Worm (Caenorhabditis elegans): ENCODE data around the gene F10E9.4.

Gene F10E9.4

DNA sequence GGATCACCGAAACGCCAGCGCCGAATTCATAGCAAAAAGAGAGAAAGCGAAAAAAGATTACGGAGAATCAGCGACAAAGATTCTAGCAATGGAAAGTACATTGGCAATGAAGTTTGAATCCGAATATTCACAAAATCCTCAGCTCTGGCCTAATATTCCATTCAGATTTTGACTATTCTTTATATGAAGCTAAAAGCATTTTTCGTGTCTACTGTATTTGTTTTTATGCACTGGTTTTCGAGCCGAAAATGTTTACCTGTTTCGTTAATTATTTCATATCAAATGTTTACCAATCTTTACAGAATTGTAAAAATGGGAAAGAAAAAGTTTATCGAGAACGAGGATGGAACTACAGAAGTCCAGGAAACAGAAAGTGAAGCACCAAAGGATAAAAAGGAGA, at the start of gene F10E9.4:
Gene F10E9.4 (plus strand): TSS at position 301 of the 400 bp plus-strand sequence.
- no peak for TF ChIP-seq ZK546.5 (tag; optimal IDR thresholded peaks at IDR 0.05)
- TF ChIP-seq egl-5 (tag; optimal IDR thresholded peaks at IDR 0.05), result no peak
- no peak for TF ChIP-seq lsy-12 (tag; optimal IDR thresholded peaks at IDR 0.05)
- TF ChIP-seq fkh-10 (GFP tag; optimal IDR thresholded peaks at IDR 0.05), result no peak
- no peak for TF ChIP-seq snpc-4 (tag; optimal IDR thresholded peaks at IDR 0.05)
- no peak for TF ChIP-seq ceh-82 (tag; optimal IDR thresholded peaks at IDR 0.05)
- no peak for TF ChIP-seq fkh-2 (tag; optimal IDR thresholded peaks at IDR 0.05)
- no peak for TF ChIP-seq ceh-9 (tag; optimal IDR thresholded peaks at IDR 0.05)
- TF ChIP-seq nfya-1 (tag; optimal IDR thresholded peaks at IDR 0.05; ENCODE audit: insufficient read depth), result no peak
- no peak for TF ChIP-seq ama-1 (optimal IDR thresholded peaks at IDR 0.05)

DNA sequence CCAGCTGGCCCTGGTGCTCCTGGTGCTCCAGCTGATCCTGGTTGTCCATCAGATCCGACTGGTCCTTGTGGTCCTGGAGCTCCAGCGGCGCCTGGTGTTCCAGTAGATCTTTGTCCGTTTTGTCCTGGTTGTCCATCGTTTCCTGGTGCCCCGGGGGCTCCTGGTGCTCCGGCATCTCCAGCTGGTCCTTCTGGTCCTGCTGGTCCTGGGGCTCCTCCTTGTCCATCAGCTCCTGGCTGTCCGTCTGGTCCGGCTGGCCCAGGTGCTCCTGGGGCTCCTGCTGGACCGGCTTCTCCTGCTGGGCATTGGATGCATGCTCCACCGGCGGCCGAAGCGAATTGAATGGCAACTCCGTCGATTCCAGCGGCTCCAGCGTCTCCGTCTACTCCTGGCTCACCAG, 45.7 kb upstream of the F10E9.4 start:
- no peak for TF ChIP-seq nhr-23 (tag; optimal IDR thresholded peaks at IDR 0.05)

- TF ChIP-seq eor-1 (tag; optimal IDR thresholded peaks at IDR 0.05), result no peak
- TF ChIP-seq ceh-16 (tag; optimal IDR thresholded peaks at IDR 0.05), result no peak
- no peak for TF ChIP-seq tbx-2 (tag; optimal IDR thresholded peaks at IDR 0.05)
- TF ChIP-seq elt-3 (tag; optimal IDR thresholded peaks at IDR 0.05), result peak in 1 of 3 experiments; percentile 90
- TF ChIP-seq nhr-12 (tag; optimal IDR thresholded peaks at IDR 0.05), result no peak
- TF ChIP-seq nhr-25 (tag; optimal IDR thresholded peaks at IDR 0.05), result peak; percentile 78
- no peak for TF ChIP-seq nhr-43 (tag; optimal IDR thresholded peaks at IDR 0.05; ENCODE audit: poor library complexity, severe bottlenecking)
- TF ChIP-seq ama-1 (optimal IDR thresholded peaks at IDR 0.05), result no peak
- TF ChIP-seq nhr-237 (tag; optimal IDR thresholded peaks at IDR 0.05), result no peak
- no peak for TF ChIP-seq elt-2 (tag; optimal IDR thresholded peaks at IDR 0.05)
- no peak for TF ChIP-seq egl-27 (tag; optimal IDR thresholded peaks at IDR 0.05)
- TF ChIP-seq nhr-28 (tag; optimal IDR thresholded peaks at IDR 0.05), result no peak
- no peak for TF ChIP-seq zag-1 (tag; optimal IDR thresholded peaks at IDR 0.05)
- TF ChIP-seq nhr-76 (tag; optimal IDR thresholded peaks at IDR 0.05), result no peak
- no peak for TF ChIP-seq skn-1 (tag; optimal IDR thresholded peaks at IDR 0.05)
- TF ChIP-seq fos-1 (tag; optimal IDR thresholded peaks at IDR 0.05), result no peak
Observed at ce11 chrIII:8263377-8263776, 45.0 kb upstream of the F10E9.4 start, which contains the start of gene col-91. TSS of gene col-91 (minus strand) at chrIII:8263664.

ce11 chrIII:8265753-8266152, 42.6 kb upstream of the F10E9.4 start, which contains the start of gene mrps-9:
TSS of gene mrps-9 (plus strand) at chrIII:8266062.
- TF ChIP-seq lin-15B (tag; optimal IDR thresholded peaks at IDR 0.05) (peak; percentile 51), nfya-1 (tag; optimal IDR thresholded peaks at IDR 0.05; ENCODE audit: insufficient read depth) (peak; percentile 3), ama-1 (optimal IDR thresholded peaks at IDR 0.05) (no peak)

ce11 chrIII:8268296-8268695, 40.0 kb upstream of the F10E9.4 start, which contains the start of the genes F09G8.7 and crn-7:
TSS of gene F09G8.7 (minus strand) at chrIII:8268355.
TSS of gene crn-7 (plus strand) at chrIII:8268531.
- no peak for TF ChIP-seq R02D3.7 (tag; optimal IDR thresholded peaks at IDR 0.05)
- no peak for TF ChIP-seq egl-27 (tag; optimal IDR thresholded peaks at IDR 0.05)
- TF ChIP-seq nhr-25 (tag; optimal IDR thresholded peaks at IDR 0.05), result peak; percentile 9
- TF ChIP-seq lsy-12 (tag; optimal IDR thresholded peaks at IDR 0.05), result no peak
- TF ChIP-seq pha-4 (tag; optimal IDR thresholded peaks at IDR 0.05), result peak; percentile 61
- TF ChIP-seq aly-2 (tag; optimal IDR thresholded peaks at IDR 0.05), result no peak
- TF ChIP-seq fos-1 (tag; optimal IDR thresholded peaks at IDR 0.05), result no peak
- TF ChIP-seq tbx-2 (tag; optimal IDR thresholded peaks at IDR 0.05), result no peak
- TF ChIP-seq nhr-77 (tag; optimal IDR thresholded peaks at IDR 0.05), result no peak
- TF ChIP-seq zag-1 (tag; optimal IDR thresholded peaks at IDR 0.05), result no peak
- no peak for TF ChIP-seq nhr-67 (tag; optimal IDR thresholded peaks at IDR 0.05)
- no peak for TF ChIP-seq nhr-76 (tag; optimal IDR thresholded peaks at IDR 0.05)
- no peak for TF ChIP-seq ceh-16 (tag; optimal IDR thresholded peaks at IDR 0.05)
- TF ChIP-seq skn-1 (tag; optimal IDR thresholded peaks at IDR 0.05), result no peak
- no peak for TF ChIP-seq ama-1 (optimal IDR thresholded peaks at IDR 0.05)
- TF ChIP-seq jun-1 (tag; optimal IDR thresholded peaks at IDR 0.05), result no peak
- TF ChIP-seq unc-62 (GFP tag; optimal IDR thresholded peaks at IDR 0.05), result no peak
- no peak for TF ChIP-seq nhr-43 (tag; optimal IDR thresholded peaks at IDR 0.05; ENCODE audit: poor library complexity, severe bottlenecking)
- TF ChIP-seq ceh-82 (tag; optimal IDR thresholded peaks at IDR 0.05), result no peak
- TF ChIP-seq mdl-1 (tag; optimal IDR thresholded peaks at IDR 0.05), result no peak
- TF ChIP-seq nhr-237 (tag; optimal IDR thresholded peaks at IDR 0.05), result no peak
- no peak for TF ChIP-seq daf-12 (tag; optimal IDR thresholded peaks at IDR 0.05)
- TF ChIP-seq ztf-11 (tag; optimal IDR thresholded peaks at IDR 0.05), result no peak
- TF ChIP-seq elt-1 (tag; optimal IDR thresholded peaks at IDR 0.05), result no peak
- TF ChIP-seq nhr-11 (tag; optimal IDR thresholded peaks at IDR 0.05), result no peak
- no peak for TF ChIP-seq unc-39 (tag; optimal IDR thresholded peaks at IDR 0.05)
- TF ChIP-seq fkh-10 (GFP tag; optimal IDR thresholded peaks at IDR 0.05), result no peak
- TF ChIP-seq mml-1 (tag; optimal IDR thresholded peaks at IDR 0.05), result no peak
- TF ChIP-seq lin-39 (tag; optimal IDR thresholded peaks at IDR 0.05), result no peak
- no peak for TF ChIP-seq ceh-9 (tag; optimal IDR thresholded peaks at IDR 0.05)
- TF ChIP-seq pqm-1 (tag; optimal IDR thresholded peaks at IDR 0.05), result no peak
- no peak for TF ChIP-seq hmg-11 (tag; optimal IDR thresholded peaks at IDR 0.05)
- TF ChIP-seq elt-2 (tag; optimal IDR thresholded peaks at IDR 0.05), result no peak
- no peak for TF ChIP-seq ztf-4 (tag; optimal IDR thresholded peaks at IDR 0.05)
- TF ChIP-seq elt-3 (tag; optimal IDR thresholded peaks at IDR 0.05), result no peak
- TF ChIP-seq eor-1 (tag; optimal IDR thresholded peaks at IDR 0.05), result no peak

Measured in whole organism, L3 larva.